Worm (Caenorhabditis elegans): Measurements from ENCODE around the gene top-2.

ce11 chrII:11889420-11890075, 14.6 kb downstream of the top-2 start:
- no peak for TF ChIP-seq ztf-7 (tag; optimal IDR thresholded peaks at IDR 0.05)
- no peak for TF ChIP-seq nhr-25 (tag; optimal IDR thresholded peaks at IDR 0.05; ENCODE audit: borderline replicate concordance, insufficient read depth)
- TF ChIP-seq ceh-20 (GFP tag; IDR thresholded peaks at IDR 0.05): no peak
- no peak for TF ChIP-seq spr-3 (GFP tag; optimal IDR thresholded peaks at IDR 0.05)
- TF ChIP-seq unc-62 (GFP tag; optimal IDR thresholded peaks at IDR 0.05 in 1 of 2): no peak
- TF ChIP-seq unc-62 (tag; optimal IDR thresholded peaks at IDR 0.05): no peak
- TF ChIP-seq lin-39 (tag; optimal IDR thresholded peaks at IDR 0.05): no peak
- no peak for TF ChIP-seq ceh-82 (tag; optimal IDR thresholded peaks at IDR 0.05)
- no peak for TF ChIP-seq snpc-4 (tag; optimal IDR thresholded peaks at IDR 0.05)
- TF ChIP-seq dmd-6 (GFP tag; IDR thresholded peaks at IDR 0.05): no peak
- no peak for TF ChIP-seq ZK546.5 (tag; optimal IDR thresholded peaks at IDR 0.05)

All from whole organism, L4 larva.